Worm (Caenorhabditis elegans) whole organism, L1 larva: ENCODE results near the gene ZC262.13.

Source experiments
- C04F5.9 ChIP-seq: sonication (generic microtip); optimal IDR thresholded peaks from 2 replicates; lab custom pipeline; 2016; ENCODE audit warnings: missing genetic modification characterization, missing compliant biosample characterization
- Y116A8C.19 ChIP-seq: sonication (generic microtip); optimal IDR thresholded peaks from 2 replicates; lab custom pipeline; 2016; ENCODE audit warnings: missing compliant biosample characterization, missing genetic modification characterization, borderline replicate concordance
- aha-1 ChIP-seq: fragments of 150-350 bp; optimal IDR thresholded peaks from 2 replicates; lab custom pipeline; 2014; ENCODE audit warnings: missing biosample characterization, missing genetic modification characterization
- alr-1 ChIP-seq: fragments of 200-800 bp; sonication (Bioruptor generic); optimal IDR thresholded peaks from 2 replicates; lab custom pipeline; 2018; ENCODE audit warnings: borderline replicate concordance, mild to moderate bottlenecking, missing genetic modification characterization, missing compliant biosample characterization
- ama-1 ChIP-seq: fragments of 150-350 bp; optimal IDR thresholded peaks from 2 replicates; lab custom pipeline; 2014
- blmp-1 ChIP-seq: fragments of 150-350 bp; optimal IDR thresholded peaks from 2 replicates; lab custom pipeline; 2014; ENCODE audit warnings: missing biosample characterization, missing genetic modification characterization
- ceh-8 ChIP-seq: fragments of 200-800 bp; sonication (Bioruptor generic); optimal IDR thresholded peaks from 2 replicates; lab custom pipeline; 2018; ENCODE audit warnings: mild to moderate bottlenecking, missing genetic modification characterization, moderate library complexity, missing compliant biosample characterization
- ceh-82 ChIP-seq, 3 experiments: fragments of 150-350 bp in 1 of 3; sonication (generic microtip) in 2 of 3; optimal IDR thresholded peaks; 2 replicates each; lab custom pipeline; 2014 to 2017; ENCODE audit warnings: missing biosample characterization in 3 of 3, missing genetic modification characterization in 3 of 3
- ceh-90 ChIP-seq: sonication (generic microtip); optimal IDR thresholded peaks from 2 replicates; lab custom pipeline; 2016; ENCODE audit warnings: missing genetic modification characterization, missing compliant biosample characterization
- ces-1 ChIP-seq: fragments of 150-350 bp; optimal IDR thresholded peaks from 2 replicates; lab custom pipeline; 2014; ENCODE audit warnings: missing biosample characterization, missing genetic modification reagents, missing genetic modification characterization
- dpl-1 ChIP-seq, 3 experiments: fragments of 150-350 bp in 2 of 3; sonication (generic microtip) in 1 of 3; optimal IDR thresholded peaks; 2 replicates each; lab custom pipeline; 2014 to 2017; ENCODE audit warnings: missing biosample characterization in 3 of 3, missing genetic modification characterization in 3 of 3, missing genetic modification reagents in 3 of 3
- dsc-1 ChIP-seq: sonication (generic microtip); optimal IDR thresholded peaks from 2 replicates; lab custom pipeline; 2016; ENCODE audit warnings: mild to moderate bottlenecking, missing genetic modification characterization, missing compliant biosample characterization
- efl-1 ChIP-seq, 4 experiments: fragments of 150-350 bp; optimal IDR thresholded peaks in 3 of 4; peaks in 1 of 4; 1 replicate in 1 of 4; 2 replicates in 3 of 4; lab custom pipeline; 2014; ENCODE audit warnings: missing biosample characterization in 2 of 4, missing genetic modification characterization in 2 of 4, missing genetic modification reagents in 2 of 4
- egl-13 ChIP-seq: sonication (generic microtip); optimal IDR thresholded peaks from 2 replicates; lab custom pipeline; 2016; ENCODE audit warnings: missing genotype, missing genetic modification reagents, missing genetic modification characterization, missing compliant biosample characterization
- ets-5 ChIP-seq: fragments of 200-800 bp; sonication (Bioruptor generic); IDR thresholded peaks from 2 replicates; pipeline ENCODE4 v1.3.6; 2022; ENCODE audit warnings: missing genetic modification characterization, missing compliant biosample characterization
- fkh-10 ChIP-seq: sonication (generic microtip); optimal IDR thresholded peaks from 2 replicates; lab custom pipeline; 2017; ENCODE audit warnings: missing biosample characterization, missing genetic modification reagents, missing genetic modification characterization
- fkh-4 ChIP-seq: sonication (generic microtip); optimal IDR thresholded peaks from 2 replicates; lab custom pipeline; 2016; ENCODE audit warnings: missing compliant biosample characterization, missing genetic modification characterization, borderline replicate concordance
- fkh-8 ChIP-seq: sonication (generic microtip); optimal IDR thresholded peaks from 2 replicates; lab custom pipeline; 2016; ENCODE audit warnings: mild to moderate bottlenecking, missing genetic modification characterization, missing compliant biosample characterization
- fos-1 ChIP-seq: fragments of 150-350 bp; optimal IDR thresholded peaks from 2 replicates; lab custom pipeline; 2014; ENCODE audit warnings: missing biosample characterization, missing genetic modification characterization
- irx-1 ChIP-seq: sonication (generic microtip); optimal IDR thresholded peaks from 2 replicates; lab custom pipeline; 2016; ENCODE audit warnings: missing genetic modification characterization, missing compliant biosample characterization
- isw-1 ChIP-seq: fragments of 200-800 bp; sonication (Bioruptor generic); IDR thresholded peaks from 2 replicates; pipeline ENCODE4 v1.3.6; 2022; ENCODE audit warnings: missing genetic modification characterization, missing compliant biosample characterization
- jun-1 ChIP-seq: fragments of 150-350 bp; optimal IDR thresholded peaks from 2 replicates; lab custom pipeline; 2014; ENCODE audit warnings: missing biosample characterization, missing genetic modification reagents, missing genetic modification characterization
- lin-13 ChIP-seq: fragments of 150-350 bp; optimal IDR thresholded peaks from 2 replicates; lab custom pipeline; 2014; ENCODE audit warnings: missing biosample characterization, missing genetic modification reagents, missing genetic modification characterization
- lin-14 ChIP-seq: fragments of 200-800 bp; sonication (Bioruptor generic); optimal IDR thresholded peaks from 2 replicates; lab custom pipeline; 2018; ENCODE audit warnings: mild to moderate bottlenecking, missing genetic modification characterization, moderate library complexity, missing compliant biosample characterization
- lin-35 ChIP-seq, 2 experiments: fragments of 150-350 bp; optimal IDR thresholded peaks; 2 replicates each; lab custom pipeline; 2014; ENCODE audit warnings: missing biosample characterization in 2 of 2, missing genetic modification characterization in 2 of 2, missing genetic modification reagents in 2 of 2
- lin-39 ChIP-seq: fragments of 150-350 bp; optimal IDR thresholded peaks from 2 replicates; lab custom pipeline; 2014; ENCODE audit warnings: missing biosample characterization, missing genetic modification reagents, missing genetic modification characterization
- mep-1 ChIP-seq: fragments of 150-350 bp; optimal IDR thresholded peaks from 2 replicates; lab custom pipeline; 2014; ENCODE audit warnings: missing biosample characterization, missing genetic modification characterization
- nhr-237 ChIP-seq: fragments of 150-350 bp; optimal IDR thresholded peaks from 2 replicates; lab custom pipeline; 2014; ENCODE audit warnings: missing biosample characterization, missing genetic modification characterization
- nhr-76 ChIP-seq: sonication (generic microtip); optimal IDR thresholded peaks from 2 replicates; lab custom pipeline; 2017; ENCODE audit warnings: missing biosample characterization, missing genetic modification characterization
- nhr-84 ChIP-seq: sonication (generic microtip); optimal IDR thresholded peaks from 2 replicates; lab custom pipeline; 2017; ENCODE audit warnings: missing biosample characterization, missing genetic modification characterization
- nhr-85 ChIP-seq: sonication (generic microtip); peaks from one replicate; lab custom pipeline; 2016; ENCODE audit warnings: missing genetic modification characterization, inconsistent platforms, missing compliant biosample characterization
- nhr-90 ChIP-seq: sonication (generic microtip); optimal IDR thresholded peaks from 2 replicates; lab custom pipeline; 2016; ENCODE audit warnings: mild to moderate bottlenecking, missing genetic modification characterization, missing compliant biosample characterization; ENCODE audit not compliant: poor library complexity
- pag-3 ChIP-seq: sonication (generic microtip); optimal IDR thresholded peaks from 2 replicates; lab custom pipeline; 2017; ENCODE audit warnings: missing genetic modification characterization, mild to moderate bottlenecking, missing compliant biosample characterization, antibody characterized with exemption, borderline replicate concordance; ENCODE audit not compliant: insufficient read depth
- pax-3 ChIP-seq: fragments of 200-800 bp; sonication (Bioruptor generic); optimal IDR thresholded peaks from 2 replicates; lab custom pipeline; 2018; ENCODE audit warnings: mild to moderate bottlenecking, missing genetic modification characterization, moderate library complexity, missing compliant biosample characterization
- skn-1 ChIP-seq: fragments of 150-350 bp; optimal IDR thresholded peaks from 2 replicates; lab custom pipeline; 2014; ENCODE audit warnings: missing biosample characterization, missing genetic modification characterization
- snpc-4 ChIP-seq: fragments of 150-350 bp; optimal IDR thresholded peaks from 2 replicates; lab custom pipeline; 2014; ENCODE audit warnings: missing biosample characterization, missing genetic modification characterization
- snu-23 ChIP-seq: sonication (generic microtip); optimal IDR thresholded peaks from 2 replicates; lab custom pipeline; 2016; ENCODE audit warnings: missing genetic modification characterization, missing compliant biosample characterization
- sptf-1 ChIP-seq: fragments of 150-350 bp; optimal IDR thresholded peaks from 2 replicates; lab custom pipeline; 2014; ENCODE audit warnings: missing biosample characterization, missing genetic modification characterization
- tlp-1 ChIP-seq: fragments of 150-350 bp; optimal IDR thresholded peaks from 2 replicates; lab custom pipeline; 2014; ENCODE audit warnings: missing biosample characterization, missing genetic modification characterization
- unc-30 ChIP-seq: sonication (generic microtip); optimal IDR thresholded peaks from 2 replicates; lab custom pipeline; 2017; ENCODE audit warnings: missing biosample characterization, missing genetic modification characterization
- unc-86 ChIP-seq: sonication (generic microtip); optimal IDR thresholded peaks from 2 replicates; lab custom pipeline; 2016; ENCODE audit warnings: missing genetic modification characterization, missing compliant biosample characterization
- vab-15 ChIP-seq: sonication (generic microtip); optimal IDR thresholded peaks from 2 replicates; lab custom pipeline; 2017; ENCODE audit warnings: missing genotype, mild to moderate bottlenecking, missing genetic modification characterization, missing compliant biosample characterization
- zag-1 ChIP-seq: fragments of 150-350 bp; optimal IDR thresholded peaks from 2 replicates; lab custom pipeline; 2014; ENCODE audit warnings: missing biosample characterization, missing genetic modification characterization
- zip-4 ChIP-seq: fragments of 200-800 bp; sonication (Bioruptor generic); optimal IDR thresholded peaks from 2 replicates; lab custom pipeline; 2018; ENCODE audit warnings: mild to moderate bottlenecking, missing genetic modification characterization, moderate library complexity, missing compliant biosample characterization
- ztf-11 ChIP-seq, 2 experiments: sonication (generic microtip); optimal IDR thresholded peaks; 2 replicates each; lab custom pipeline; 2016 to 2017; ENCODE audit warnings: missing genetic modification characterization in 2 of 2, missing biosample characterization in 1 of 2, missing compliant biosample characterization in 1 of 2

The ZC262.13 gene

DNA sequence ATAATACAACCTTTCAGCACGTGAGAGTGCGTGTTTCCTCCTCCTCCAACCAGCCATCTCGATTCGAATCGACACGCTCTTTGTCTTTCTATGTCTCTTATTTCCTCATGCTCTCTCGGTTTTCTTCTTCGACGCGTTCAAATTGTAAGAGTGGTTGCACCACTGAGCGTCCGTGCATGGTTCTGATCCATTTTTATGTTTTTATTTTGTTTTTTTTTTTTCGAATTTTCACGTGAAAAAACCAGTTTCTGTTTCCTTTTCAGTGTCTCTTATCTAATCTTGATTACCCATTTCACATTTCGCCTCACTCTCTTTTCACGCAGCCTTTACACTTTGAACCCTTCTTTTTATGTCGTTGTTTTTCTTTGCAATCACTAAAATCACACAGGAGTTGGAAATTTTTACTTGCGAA is 44.8 kb downstream of the ZC262.13 start (continued):
- TF ChIP-seq ces-1 (GFP tag; lab: Kevin White, UChicago): no peak
- TF ChIP-seq irx-1 (tag; lab: Kevin White, UChicago): no peak
- no peak for TF ChIP-seq zip-4 (GFP tag; lab: Kevin White, UChicago)
- TF ChIP-seq egl-13 (tag; lab: Kevin White, UChicago): no peak
- TF ChIP-seq fkh-8 (tag; lab: Kevin White, UChicago): no peak
- TF ChIP-seq sptf-1: no peak
- TF ChIP-seq nhr-85 (tag; lab: Kevin White, UChicago): peak; percentile 91
- TF ChIP-seq C04F5.9 (tag; lab: Kevin White, UChicago): no peak
- peak in 1 of 3 experiments; percentile 17 for TF ChIP-seq dpl-1 (GFP tag; optimal IDR thresholded peaks at IDR 0.05; lab: Kevin White, UChicago)
- no peak for TF ChIP-seq nhr-76 (tag; lab: Kevin White, UChicago)
- no peak for TF ChIP-seq lin-39 (tag; lab: Kevin White, UChicago)
- TF ChIP-seq alr-1 (tag; lab: Kevin White, UChicago): no peak
- TF ChIP-seq lin-13: no peak
- no peak for TF ChIP-seq ztf-11 (tag; optimal IDR thresholded peaks at IDR 0.05; lab: Kevin White, UChicago)
- no peak for TF ChIP-seq nhr-84 (tag; lab: Kevin White, UChicago)
- TF ChIP-seq snpc-4 (tag; lab: Kevin White, UChicago): no peak
- no peak for TF ChIP-seq Y116A8C.19 (tag; lab: Kevin White, UChicago)
- TF ChIP-seq unc-30: no peak
- TF ChIP-seq isw-1 (GFP tag; lab: Robert Waterston, UW): no peak
- TF ChIP-seq nhr-90 (tag; lab: Kevin White, UChicago): peak; percentile 40
- TF ChIP-seq vab-15 (tag; lab: Kevin White, UChicago): no peak
- TF ChIP-seq unc-86 (tag; lab: Kevin White, UChicago): no peak
- TF ChIP-seq snu-23: peak; percentile 60
- TF ChIP-seq zag-1 (tag; lab: Kevin White, UChicago): no peak
- no peak for TF ChIP-seq skn-1
- TF ChIP-seq ets-5: no peak
- TF ChIP-seq lin-35 (GFP tag; optimal IDR thresholded peaks at IDR 0.05; lab: Kevin White, UChicago): peak; percentile 19 to 35
- TF ChIP-seq aha-1 (tag; lab: Kevin White, UChicago): no peak
- TF ChIP-seq blmp-1 (tag; lab: Kevin White, UChicago): peak; percentile 76
- TF ChIP-seq pag-3 (tag; lab: Kevin White, UChicago): no peak
- TF ChIP-seq fos-1 (tag; lab: Kevin White, UChicago): no peak
- no peak for TF ChIP-seq pax-3 (tag; lab: Kevin White, UChicago)
- no peak for TF ChIP-seq tlp-1 (tag; lab: Kevin White, UChicago)
- no peak for TF ChIP-seq nhr-237 (tag; lab: Kevin White, UChicago)
- no peak for TF ChIP-seq jun-1
- no peak for TF ChIP-seq fkh-10 (GFP tag; lab: Kevin White, UChicago)
- TF ChIP-seq ama-1 (lab: Kevin White, UChicago): no peak
- TF ChIP-seq mep-1: peak; percentile 16
- no peak for TF ChIP-seq ceh-8
- TF ChIP-seq ceh-82 (tag; optimal IDR thresholded peaks at IDR 0.05; lab: Kevin White, UChicago): peak in 1 of 3 experiments; percentile 8
- no peak for TF ChIP-seq ceh-90

DNA sequence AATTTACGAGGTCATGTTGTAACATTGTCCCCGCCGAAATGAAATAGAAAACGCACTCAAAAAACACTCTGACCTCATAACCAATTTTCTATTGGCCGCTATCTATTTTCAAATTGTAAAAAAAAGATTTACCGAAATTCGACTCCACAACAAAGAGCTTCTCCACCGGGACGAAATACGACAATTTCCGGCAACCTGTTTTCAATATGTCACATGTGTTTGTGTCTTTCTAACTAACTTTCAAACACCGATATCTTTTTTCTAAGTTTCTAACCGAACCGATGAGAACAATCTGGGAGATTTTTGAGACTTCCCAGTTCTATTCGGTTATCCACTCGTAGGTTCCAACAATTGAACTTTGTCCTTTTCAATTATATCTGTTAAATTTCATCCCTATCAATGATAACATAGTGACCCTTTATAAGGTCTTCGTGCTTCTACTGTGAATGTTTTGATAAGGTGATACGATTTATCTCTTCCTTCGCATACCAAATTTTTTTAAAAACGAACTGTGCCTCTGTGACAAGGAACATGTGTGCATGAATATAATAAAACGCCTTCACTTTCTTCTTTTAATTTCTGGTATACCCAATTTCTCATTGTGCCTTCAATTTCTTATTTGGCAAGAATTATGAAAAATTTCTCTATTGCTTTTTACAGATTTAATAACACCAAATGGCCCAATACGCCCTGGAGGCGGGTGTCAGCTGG is 45.7 kb downstream of the ZC262.13 start, which contains the start of gene lmbr-1:
Gene lmbr-1, plus strand, starts transcription at position 661 of the 711 bp plus-strand sequence.
- TF ChIP-seq skn-1 (no peak), efl-1 (optimal IDR thresholded peaks at IDR 0.05; lab: Kevin White, UChicago) (no peak), efl-1 (GFP tag; optimal IDR thresholded peaks at IDR 0.05 in 1 of 2; lab: Kevin White, UChicago) (peak in 1 of 2 experiments; percentile 46), nhr-85 (tag; lab: Kevin White, UChicago) (peak; percentile 13), nhr-76 (tag; lab: Kevin White, UChicago) (no peak), blmp-1 (tag; lab: Kevin White, UChicago) (peak; percentile 25), fkh-4 (tag; lab: Kevin White, UChicago) (peak; percentile 58), lin-14 (GFP tag; lab: Kevin White, UChicago) (no peak), dsc-1 (tag; lab: Kevin White, UChicago) (peak; percentile 93)
